Worm (Caenorhabditis elegans) whole organism, young adult: ENCODE measurements around the gene F38H4.4.
A peak's percentile ranks its signal among the peaks of the same experiment; 100 is the strongest.

Experiments
- B0035.1 ChIP-seq: sonication (generic microtip); optimal IDR thresholded peaks from 2 replicates; lab custom pipeline; 2016; ENCODE audit warnings: missing genetic modification characterization, mild to moderate bottlenecking, missing compliant biosample characterization, missing genotype, missing genetic modification reagents
- D2030.7 ChIP-seq: fragments of 200-800 bp; sonication (Bioruptor generic); IDR thresholded peaks from 2 replicates; pipeline ENCODE4 v1.3.6; 2022; ENCODE audit warnings: missing genetic modification reagents, missing genetic modification characterization, missing compliant biosample characterization
- F10E7.11 ChIP-seq: sonication (generic microtip); optimal IDR thresholded peaks from 2 replicates; lab custom pipeline; 2017; ENCODE audit warnings: mild to moderate bottlenecking, missing genetic modification characterization, moderate library complexity, missing compliant biosample characterization
- F33H1.4 ChIP-seq: fragments of 200-800 bp; sonication (Bioruptor generic); IDR thresholded peaks from 2 replicates; pipeline ENCODE4 v1.3.6; 2022; ENCODE audit warnings: missing genetic modification reagents, missing genetic modification characterization, missing compliant biosample characterization
- F37B4.10 ChIP-seq: fragments of 200-800 bp; sonication (Bioruptor generic); IDR thresholded peaks from 2 replicates; pipeline ENCODE4 v1.3.6; 2022; ENCODE audit warnings: missing genetic modification characterization, missing compliant biosample characterization
- F52B5.7 ChIP-seq: sonication (generic microtip); optimal IDR thresholded peaks from 2 replicates; lab custom pipeline; 2016; ENCODE audit warnings: mild to moderate bottlenecking, missing genetic modification characterization, missing compliant biosample characterization
- F57C9.4 ChIP-seq: sonication (generic microtip); optimal IDR thresholded peaks from 2 replicates; lab custom pipeline; 2017; ENCODE audit warnings: mild to moderate bottlenecking, missing genetic modification characterization, missing compliant biosample characterization
- K11D2.4 ChIP-seq: fragments of 200-800 bp; sonication (Bioruptor generic); IDR thresholded peaks from 2 replicates; pipeline ENCODE4 v1.3.6; 2022; ENCODE audit warnings: missing genetic modification reagents, missing genetic modification characterization, missing compliant biosample characterization
- K12H6.12 ChIP-seq: fragments of 200-800 bp; sonication (Bioruptor generic); optimal IDR thresholded peaks from 2 replicates; lab custom pipeline; 2018; ENCODE audit warnings: mild to moderate bottlenecking, missing genetic modification characterization, missing compliant biosample characterization
- Y53F4B.3 ChIP-seq: fragments of 200-800 bp; sonication (Bioruptor generic); IDR thresholded peaks from 2 replicates; pipeline ENCODE4 v1.3.6; 2022; ENCODE audit warnings: missing genetic modification reagents, missing genetic modification characterization, missing compliant biosample characterization
- Y56A3A.18 ChIP-seq: fragments of 200-800 bp; sonication (Bioruptor generic); IDR thresholded peaks from 2 replicates; pipeline ENCODE4 v1.3.6; 2022; ENCODE audit warnings: missing genetic modification reagents, missing genetic modification characterization, missing compliant biosample characterization
- Y95B8A.8 ChIP-seq: fragments of 200-800 bp; sonication (Bioruptor generic); IDR thresholded peaks from 2 replicates; pipeline ENCODE4 v1.3.6; 2022; ENCODE audit warnings: missing genetic modification reagents, missing genetic modification characterization, missing compliant biosample characterization
- ZK185.1 ChIP-seq: sonication (generic microtip); optimal IDR thresholded peaks from 2 replicates; lab custom pipeline; 2016; ENCODE audit warnings: mild to moderate bottlenecking, missing genetic modification characterization, missing compliant biosample characterization; ENCODE audit not compliant: poor library complexity, severe bottlenecking
- ama-1 ChIP-seq, 3 experiments: fragments of 150-350 bp in 1 of 3; sonication (generic microtip) in 2 of 3; optimal IDR thresholded peaks; 2 replicates each; lab custom pipeline; 2014 to 2018; ENCODE audit warnings: missing biosample characterization in 2 of 3, missing genetic modification characterization in 2 of 3, missing genetic modification reagents in 2 of 3
- aptf-3 ChIP-seq: fragments of 200-800 bp; sonication (Bioruptor generic); IDR thresholded peaks from 2 replicates; pipeline ENCODE4 v1.3.6; 2022; ENCODE audit warnings: missing genetic modification characterization, missing compliant biosample characterization
- atf-7 ChIP-seq: sonication (generic microtip); optimal IDR thresholded peaks from 2 replicates; lab custom pipeline; 2017; ENCODE audit warnings: mild to moderate bottlenecking, missing genetic modification characterization, missing compliant biosample characterization
- attf-5 ChIP-seq: fragments of 200-800 bp; sonication (Bioruptor generic); optimal IDR thresholded peaks from 2 replicates; lab custom pipeline; 2018; ENCODE audit warnings: mild to moderate bottlenecking, missing genetic modification characterization, missing compliant biosample characterization
- ceh-27 ChIP-seq: fragments of 200-800 bp; sonication (Bioruptor generic); optimal IDR thresholded peaks from 2 replicates; lab custom pipeline; 2018; ENCODE audit warnings: mild to moderate bottlenecking, missing genetic modification characterization, moderate library complexity, missing compliant biosample characterization
- chd-7 ChIP-seq: sonication (generic microtip); optimal IDR thresholded peaks from 2 replicates; lab custom pipeline; 2016; ENCODE audit warnings: mild to moderate bottlenecking, missing genetic modification characterization, moderate library complexity, missing compliant biosample characterization
- dox-1 ChIP-seq: fragments of 200-800 bp; sonication (Bioruptor generic); IDR thresholded peaks from 2 replicates; pipeline ENCODE4 v1.3.6; 2022; ENCODE audit warnings: missing genetic modification reagents, missing genetic modification characterization, missing compliant biosample characterization
- egrh-3 ChIP-seq: fragments of 200-800 bp; sonication (Bioruptor generic); IDR thresholded peaks from 2 replicates; pipeline ENCODE4 v1.3.6; 2022; ENCODE audit warnings: missing genetic modification reagents, missing genetic modification characterization, missing compliant biosample characterization
- fkh-3 ChIP-seq: sonication (generic microtip); optimal IDR thresholded peaks from 2 replicates; lab custom pipeline; 2016; ENCODE audit warnings: mild to moderate bottlenecking, missing genetic modification characterization, missing compliant biosample characterization
- gei-17 ChIP-seq: fragments of 200-800 bp; sonication (Bioruptor generic); optimal IDR thresholded peaks from 2 replicates; lab custom pipeline; 2018; ENCODE audit warnings: mild to moderate bottlenecking, missing genetic modification characterization, missing compliant biosample characterization
- hsf-1 ChIP-seq: fragments of 200-800 bp; sonication (Bioruptor generic); IDR thresholded peaks from 2 replicates; pipeline ENCODE4 v1.3.6; 2022; ENCODE audit warnings: missing genetic modification reagents, missing genetic modification characterization, missing compliant biosample characterization
- let-526 ChIP-seq: fragments of 200-800 bp; sonication (Bioruptor generic); IDR thresholded peaks from 2 replicates; pipeline ENCODE4 v1.3.6; 2022; ENCODE audit warnings: missing genetic modification reagents, missing genetic modification characterization, missing compliant biosample characterization
- lin-40 ChIP-seq: sonication (generic microtip); optimal IDR thresholded peaks from 2 replicates; lab custom pipeline; 2016; ENCODE audit warnings: missing genetic modification characterization, mild to moderate bottlenecking, missing compliant biosample characterization, missing genotype, missing genetic modification reagents
- lir-1 ChIP-seq: fragments of 200-800 bp; sonication (Bioruptor generic); conservative IDR thresholded peaks from 2 replicates; pipeline ENCODE4 v1.3.6; 2022; ENCODE audit warnings: missing genetic modification reagents, missing genetic modification characterization, missing compliant biosample characterization
- madf-3 ChIP-seq: fragments of 200-800 bp; sonication (Bioruptor generic); IDR thresholded peaks from 2 replicates; pipeline ENCODE4 v1.3.6; 2022; ENCODE audit warnings: missing genetic modification reagents, missing genetic modification characterization, missing compliant biosample characterization
- madf-6 ChIP-seq: fragments of 200-800 bp; sonication (Bioruptor generic); IDR thresholded peaks from 2 replicates; pipeline ENCODE4 v1.3.6; 2022; ENCODE audit warnings: missing genetic modification reagents, missing genetic modification characterization, missing compliant biosample characterization
- mcd-1 ChIP-seq: fragments of 200-800 bp; sonication (Bioruptor generic); IDR thresholded peaks from 2 replicates; pipeline ENCODE4 v1.3.6; 2022; ENCODE audit warnings: missing genetic modification reagents, missing genetic modification characterization, missing compliant biosample characterization
- mxl-1 ChIP-seq: sonication (generic microtip); optimal IDR thresholded peaks from 2 replicates; lab custom pipeline; 2016; ENCODE audit warnings: missing genetic modification characterization, missing compliant biosample characterization
- nhr-179 ChIP-seq: sonication (generic microtip); optimal IDR thresholded peaks from 2 replicates; lab custom pipeline; 2016; ENCODE audit warnings: mild to moderate bottlenecking, missing genetic modification characterization, missing compliant biosample characterization
- nhr-27 ChIP-seq: fragments of 200-800 bp; sonication (Bioruptor generic); optimal IDR thresholded peaks from 2 replicates; lab custom pipeline; 2018; ENCODE audit warnings: mild to moderate bottlenecking, missing genetic modification characterization, moderate library complexity, missing compliant biosample characterization
- nhr-80 ChIP-seq: sonication (generic microtip); optimal IDR thresholded peaks from 2 replicates; lab custom pipeline; 2016; ENCODE audit warnings: missing genetic modification characterization, missing compliant biosample characterization
- repo-1 ChIP-seq: sonication (generic microtip); optimal IDR thresholded peaks from 2 replicates; lab custom pipeline; 2017; ENCODE audit warnings: mild to moderate bottlenecking, missing genetic modification characterization, missing compliant biosample characterization
- somi-1 ChIP-seq: fragments of 200-800 bp; sonication (Bioruptor generic); optimal IDR thresholded peaks from 2 replicates; lab custom pipeline; 2018; ENCODE audit warnings: mild to moderate bottlenecking, missing genetic modification characterization, missing compliant biosample characterization
- sptf-2 ChIP-seq: fragments of 200-800 bp; sonication (Bioruptor generic); optimal IDR thresholded peaks from 2 replicates; lab custom pipeline; 2018; ENCODE audit warnings: mild to moderate bottlenecking, missing genetic modification characterization, missing compliant biosample characterization
- tbx-9 ChIP-seq: sonication (generic microtip); optimal IDR thresholded peaks from 2 replicates; lab custom pipeline; 2016; ENCODE audit warnings: borderline replicate concordance, missing genetic modification characterization, inconsistent platforms, missing compliant biosample characterization
- unc-130 ChIP-seq: sonication (generic microtip); optimal IDR thresholded peaks from 2 replicates; lab custom pipeline; 2016; ENCODE audit warnings: missing genetic modification reagents, missing genetic modification characterization, missing compliant biosample characterization
- zfh-2 ChIP-seq: fragments of 200-800 bp; sonication (Bioruptor generic); conservative IDR thresholded peaks from 2 replicates; pipeline ENCODE4 v1.3.6; 2022; ENCODE audit warnings: missing genetic modification reagents, missing genetic modification characterization, missing compliant biosample characterization
- zim-3 ChIP-seq: sonication (generic microtip); optimal IDR thresholded peaks from 2 replicates; lab custom pipeline; 2017; ENCODE audit warnings: mild to moderate bottlenecking, missing genetic modification characterization, moderate library complexity, missing compliant biosample characterization
- ztf-18 ChIP-seq: sonication (generic microtip); optimal IDR thresholded peaks from 2 replicates; lab custom pipeline; 2016; ENCODE audit warnings: missing genotype, mild to moderate bottlenecking, missing genetic modification characterization, missing compliant biosample characterization
- ztf-22 ChIP-seq: fragments of 200-800 bp; sonication (Bioruptor generic); optimal IDR thresholded peaks from 2 replicates; lab custom pipeline; 2018; ENCODE audit warnings: mild to moderate bottlenecking, missing genetic modification characterization, moderate library complexity, missing compliant biosample characterization
- ztf-25 ChIP-seq: fragments of 200-800 bp; sonication (Bioruptor generic); IDR thresholded peaks from 2 replicates; pipeline ENCODE4 v1.3.6; 2022; ENCODE audit warnings: missing genetic modification reagents, missing genetic modification characterization, missing compliant biosample characterization
- ztf-28 ChIP-seq: fragments of 200-800 bp; sonication (Bioruptor generic); IDR thresholded peaks from 2 replicates; pipeline ENCODE4 v1.3.6; 2022; ENCODE audit warnings: missing genetic modification reagents, missing genetic modification characterization, missing compliant biosample characterization

Gene F38H4.4

ce11 chrIV:11857159-11857565 is 9.1 kb downstream of the F38H4.4 start (continued):
- 0 out of 2 replicates have a peak, but pooled peaks have one; percentile 26 for TF ChIP-seq Y95B8A.8 (GFP tag; lab: Robert Waterston, UW)
- no peak for TF ChIP-seq nhr-179 (tag; lab: Kevin White, UChicago)
- peak; percentile 51 for TF ChIP-seq lin-40 (tag; lab: Kevin White, UChicago)
- TF ChIP-seq ztf-25 (GFP tag; lab: Robert Waterston, UW), result no peak
- peak; percentile 53 for TF ChIP-seq somi-1 (GFP tag; lab: Kevin White, UChicago)
- TF ChIP-seq F33H1.4 (GFP tag; lab: Robert Waterston, UW), result no peak
- TF ChIP-seq lir-1 (GFP tag; lab: Robert Waterston, UW), result no peak; the same call in 1 of the 2 replicates
- TF ChIP-seq dox-1 (GFP tag; lab: Robert Waterston, UW), result peak; percentile 85
- no peak for TF ChIP-seq Y53F4B.3 (GFP tag; lab: Robert Waterston, UW)
- TF ChIP-seq ama-1 (optimal IDR thresholded peaks at IDR 0.05; lab: Kevin White, UChicago), result no peak
- no peak for TF ChIP-seq ama-1 (GFP tag; optimal IDR thresholded peaks at IDR 0.05; lab: Kevin White, UChicago)
- peak; percentile 88 for TF ChIP-seq attf-5 (GFP tag; lab: Kevin White, UChicago)
- TF ChIP-seq K11D2.4 (GFP tag; lab: Robert Waterston, UW), result peak; percentile 53
- peak; percentile 7 for TF ChIP-seq gei-17 (GFP tag; lab: Kevin White, UChicago)
- peak; percentile 56 for TF ChIP-seq zim-3 (tag; lab: Kevin White, UChicago)
- TF ChIP-seq hsf-1 (GFP tag; lab: Robert Waterston, UW), result no peak
- TF ChIP-seq tbx-9 (tag; lab: Kevin White, UChicago), result no peak
- 0 out of 2 replicates have a peak, but pooled peaks have one; percentile 4 for TF ChIP-seq madf-6 (GFP tag; lab: Robert Waterston, UW)
- TF ChIP-seq egrh-3 (GFP tag; lab: Robert Waterston, UW), result peak; percentile 74
- no peak for TF ChIP-seq let-526 (GFP tag; lab: Robert Waterston, UW)
- TF ChIP-seq mxl-1, result no peak
- TF ChIP-seq ztf-28 (GFP tag; lab: Robert Waterston, UW), result no peak
- no peak for TF ChIP-seq Y56A3A.18 (GFP tag; lab: Robert Waterston, UW)
- TF ChIP-seq atf-7 (tag; lab: Kevin White, UChicago), result peak; percentile 29
- TF ChIP-seq zfh-2 (GFP tag; lab: Robert Waterston, UW), result peak; percentile 99
- TF ChIP-seq unc-130 (GFP tag; lab: Kevin White, UChicago), result no peak
- TF ChIP-seq repo-1 (tag; lab: Kevin White, UChicago), result peak; percentile 25
- no peak for TF ChIP-seq F10E7.11
- peak; percentile 41 for TF ChIP-seq ztf-18 (tag; lab: Kevin White, UChicago)
- no peak for TF ChIP-seq F37B4.10 (GFP tag; lab: Robert Waterston, UW)
- TF ChIP-seq chd-7 (tag; lab: Kevin White, UChicago), result peak; percentile 27
- TF ChIP-seq fkh-3, result no peak
- no peak for TF ChIP-seq ZK185.1 (tag; lab: Kevin White, UChicago)
- peak; percentile 57 for TF ChIP-seq nhr-80 (tag; lab: Kevin White, UChicago)
- TF ChIP-seq F52B5.7, result peak; percentile 5
- peak; percentile 78 for TF ChIP-seq mcd-1 (GFP tag; lab: Robert Waterston, UW)
- TF ChIP-seq nhr-27, result no peak
- TF ChIP-seq sptf-2 (GFP tag; lab: Kevin White, UChicago), result no peak
- no peak for TF ChIP-seq B0035.1 (tag; lab: Kevin White, UChicago)
- TF ChIP-seq aptf-3 (GFP tag; lab: Robert Waterston, UW), result no peak
- peak; percentile 82 for TF ChIP-seq ceh-27 (GFP tag; lab: Kevin White, UChicago)
- TF ChIP-seq K12H6.12, result peak; percentile 86
- TF ChIP-seq madf-3, result peak; percentile 84
- TF ChIP-seq D2030.7 (GFP tag; lab: Robert Waterston, UW), result no peak
- TF ChIP-seq F57C9.4, result no peak
- no peak for TF ChIP-seq ztf-22 (GFP tag; lab: Kevin White, UChicago)
- TF ChIP-seq, all 124 proteins: peak for 36
